Worm (Caenorhabditis elegans) whole organism, L4 larva: ENCODE results near the gene W03D2.9.

Source experiments
- D1046.2 ChIP-seq: fragments of 200-800 bp; sonication (Bioruptor generic); IDR thresholded peaks from 2 replicates; pipeline ENCODE4 v1.3.6; 2022; ENCODE audit warnings: missing genetic modification characterization, missing compliant biosample characterization
- Y5F2A.4 ChIP-seq: fragments of 200-800 bp; sonication (Bioruptor generic); optimal IDR thresholded peaks from 2 replicates; lab custom pipeline; 2018; ENCODE audit warnings: mild to moderate bottlenecking, missing genetic modification characterization, missing compliant biosample characterization
- daf-12 ChIP-seq: fragments of 150-350 bp; optimal IDR thresholded peaks from 2 replicates; lab custom pipeline; 2014; ENCODE audit warnings: missing biosample characterization, missing genetic modification reagents, missing genetic modification characterization
- lin-13 ChIP-seq: fragments of 150-350 bp; optimal IDR thresholded peaks from 2 replicates; lab custom pipeline; 2014; ENCODE audit warnings: missing biosample characterization, missing genetic modification reagents, missing genetic modification characterization
- lin-15B ChIP-seq: fragments of 150-350 bp; sonication (generic microtip); optimal IDR thresholded peaks from 3 replicates; lab custom pipeline; 2014; ENCODE audit warnings: missing biosample characterization, missing genetic modification characterization
- mdt-29 ChIP-seq: fragments of 200-800 bp; sonication (Bioruptor generic); IDR thresholded peaks from 2 replicates; pipeline ENCODE4 v1.3.6; 2022; ENCODE audit warnings: missing genetic modification reagents, missing genetic modification characterization, missing compliant biosample characterization
- mep-1 ChIP-seq: fragments of 150-350 bp; sonication (generic microtip); optimal IDR thresholded peaks from 3 replicates; lab custom pipeline; 2014; ENCODE audit warnings: missing biosample characterization, missing genetic modification characterization
- nhr-41 ChIP-seq: fragments of 200-800 bp; sonication (Bioruptor generic); IDR thresholded peaks from 2 replicates; pipeline ENCODE4 v1.3.6; 2022; ENCODE audit warnings: missing genetic modification reagents, missing genetic modification characterization, missing compliant biosample characterization
- nhr-76 ChIP-seq: fragments of 150-350 bp; optimal IDR thresholded peaks from 2 replicates; lab custom pipeline; 2014; ENCODE audit warnings: missing biosample characterization, missing genetic modification characterization
- snpc-4 ChIP-seq: fragments of 150-350 bp; optimal IDR thresholded peaks from 2 replicates; lab custom pipeline; 2014; ENCODE audit warnings: missing biosample characterization, missing genetic modification characterization
- unc-62 ChIP-seq, 3 experiments: fragments of 150-350 bp in 1 of 3; sonication (generic microtip); optimal IDR thresholded peaks in 2 of 3; peaks in 1 of 3; 1 replicate in 1 of 3; 2 replicates in 2 of 3; lab custom pipeline; 2014 to 2017; ENCODE audit warnings: missing biosample characterization in 3 of 3, missing genetic modification characterization in 3 of 3, missing genetic modification reagents in 3 of 3, missing genotype in 1 of 3

DNA sequence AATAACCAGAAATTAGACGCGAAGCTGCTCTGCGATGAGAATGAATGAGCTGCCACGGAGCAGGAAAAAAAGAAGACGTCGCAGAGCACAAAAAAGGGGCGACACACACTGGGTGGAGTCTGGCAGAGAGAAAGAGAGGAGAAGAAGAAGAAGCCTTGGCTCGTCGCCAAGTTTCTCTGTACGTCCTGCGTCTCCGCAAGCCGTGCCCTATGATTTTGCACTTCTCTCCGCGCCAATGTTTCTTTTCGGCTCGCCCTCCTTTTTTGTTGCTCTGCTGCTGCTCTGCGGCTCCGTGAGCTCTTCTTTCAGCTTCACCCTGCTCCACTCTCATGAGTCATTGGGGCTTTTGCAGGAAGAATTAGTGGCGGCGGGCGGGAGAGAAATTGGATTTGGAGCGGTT lies 39.6 kb downstream of the W03D2.9 start, which contains the start of gene hlh-30:
- TF ChIP-seq nhr-76 (tag; lab: Kevin White, UChicago): no peak
- no peak for TF ChIP-seq Y5F2A.4 (GFP tag; lab: Kevin White, UChicago)
- TF ChIP-seq D1046.2 (GFP tag; lab: Robert Waterston, UW): no peak
- TF ChIP-seq lin-15B (tag; lab: Kevin White, UChicago): no peak
- no peak for TF ChIP-seq nhr-41 (GFP tag; lab: Robert Waterston, UW)
- no peak for TF ChIP-seq unc-62 (GFP tag; optimal IDR thresholded peaks at IDR 0.05 in 1 of 2; lab: Kevin White, UChicago)
- TF ChIP-seq unc-62 (tag; optimal IDR thresholded peaks at IDR 0.05; lab: Kevin White, UChicago): no peak
- peak; percentile 67 for TF ChIP-seq mep-1 (tag; lab: Kevin White, UChicago)
- TF ChIP-seq mdt-29 (GFP tag; lab: Robert Waterston, UW): no peak
- TF ChIP-seq snpc-4 (tag; lab: Kevin White, UChicago): no peak
- no peak for TF ChIP-seq daf-12 (tag; lab: Kevin White, UChicago)
- TF ChIP-seq lin-13 (GFP tag; lab: Kevin White, UChicago): no peak
